Worm (Caenorhabditis elegans): ENCODE measurements around the gene sra-32.

sra-32 gene

ce11 chrII:4517254-4517653, 14.5 kb downstream of the sra-32 start:
- no peak for TF ChIP-seq egl-27 (tag; optimal IDR thresholded peaks at IDR 0.05)
- no peak for TF ChIP-seq nhr-76 (tag; optimal IDR thresholded peaks at IDR 0.05)
- TF ChIP-seq pqm-1 (tag; optimal IDR thresholded peaks at IDR 0.05), result no peak
- TF ChIP-seq daf-12 (tag; optimal IDR thresholded peaks at IDR 0.05), result no peak
- no peak for TF ChIP-seq zag-1 (tag; optimal IDR thresholded peaks at IDR 0.05)
- no peak for TF ChIP-seq lin-15B (tag; optimal IDR thresholded peaks at IDR 0.05)
- no peak for TF ChIP-seq jun-1 (tag; optimal IDR thresholded peaks at IDR 0.05)
- TF ChIP-seq lin-39 (tag; optimal IDR thresholded peaks at IDR 0.05), result no peak
- TF ChIP-seq nhr-237 (tag; optimal IDR thresholded peaks at IDR 0.05), result no peak

- no peak for TF ChIP-seq aly-2 (tag; optimal IDR thresholded peaks at IDR 0.05)
- TF ChIP-seq nhr-43 (tag; optimal IDR thresholded peaks at IDR 0.05; ENCODE audit: poor library complexity, severe bottlenecking), result no peak
- TF ChIP-seq sea-2 (GFP tag; optimal IDR thresholded peaks at IDR 0.05), result no peak
- TF ChIP-seq ztf-11 (tag; optimal IDR thresholded peaks at IDR 0.05), result no peak
- no peak for TF ChIP-seq tbx-2 (tag; optimal IDR thresholded peaks at IDR 0.05)
- no peak for TF ChIP-seq nhr-11 (tag; optimal IDR thresholded peaks at IDR 0.05)
- TF ChIP-seq daf-12 (tag; optimal IDR thresholded peaks at IDR 0.05), result no peak
Observed at ce11 chrII:4516291-4516690, 15.5 kb downstream of the sra-32 start.

DNA sequence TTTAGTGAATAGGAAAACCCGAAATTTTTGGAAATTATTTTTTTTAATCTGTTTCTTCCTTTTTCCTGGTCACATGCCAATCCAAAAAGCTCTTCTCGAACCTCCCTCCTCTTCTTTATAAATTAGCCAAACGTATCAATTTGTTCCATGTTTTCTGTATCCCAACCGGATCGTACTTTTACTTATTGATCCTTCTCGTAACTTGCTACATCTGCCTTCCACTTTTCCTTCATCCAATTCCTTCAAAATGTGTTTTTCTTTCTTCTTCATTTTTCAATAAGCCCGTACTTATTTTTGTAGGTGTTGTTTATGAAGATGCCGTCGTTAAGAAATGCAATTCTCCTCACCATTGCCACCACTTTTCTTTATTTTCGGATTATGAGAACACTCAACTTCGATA, 19.9 kb downstream of the sra-32 start, which contains the start of gene cyp-23A1:
Gene cyp-23A1 (plus strand): TSS at position 301 of the 400 bp plus-strand sequence.
- TF ChIP-seq mdl-1 (tag; optimal IDR thresholded peaks at IDR 0.05) (no peak), lin-39 (tag; optimal IDR thresholded peaks at IDR 0.05) (no peak), nhr-28 (tag; optimal IDR thresholded peaks at IDR 0.05) (no peak), nhr-12 (tag; optimal IDR thresholded peaks at IDR 0.05) (no peak), jun-1 (tag; optimal IDR thresholded peaks at IDR 0.05) (no peak), aly-2 (tag; optimal IDR thresholded peaks at IDR 0.05) (no peak), pqm-1 (tag; optimal IDR thresholded peaks at IDR 0.05) (no peak), fos-1 (tag; optimal IDR thresholded peaks at IDR 0.05) (no peak), nhr-237 (tag; optimal IDR thresholded peaks at IDR 0.05) (no peak)

DNA sequence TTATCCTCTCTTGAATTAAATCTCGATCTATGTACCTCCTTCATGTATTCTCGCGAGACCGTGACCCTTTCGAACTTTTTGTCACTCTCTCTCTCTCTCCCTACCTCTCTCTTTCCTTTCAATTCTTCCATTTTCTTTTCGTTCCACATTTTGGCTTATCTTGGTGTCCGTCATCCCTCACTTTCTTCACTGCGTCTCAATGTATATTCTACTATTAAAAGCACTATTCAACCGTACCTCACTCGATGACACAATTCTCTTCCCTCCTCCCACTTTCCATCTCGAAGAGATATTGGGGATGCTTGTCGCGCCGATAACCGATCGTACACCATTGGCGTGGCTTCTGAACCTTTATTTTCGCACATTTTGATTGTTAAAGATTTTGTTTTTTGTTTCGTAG, 21.1 kb downstream of the sra-32 start:
- TF ChIP-seq egl-5 (tag; optimal IDR thresholded peaks at IDR 0.05), result no peak
- no peak for TF ChIP-seq mml-1 (tag; optimal IDR thresholded peaks at IDR 0.05)
- TF ChIP-seq nhr-23 (tag; optimal IDR thresholded peaks at IDR 0.05), result peak; percentile 7

- peak; percentile 94 for TF ChIP-seq pha-4 (tag; optimal IDR thresholded peaks at IDR 0.05)
- TF ChIP-seq nhr-237 (tag; optimal IDR thresholded peaks at IDR 0.05), result no peak
- TF ChIP-seq elt-2 (tag; optimal IDR thresholded peaks at IDR 0.05), result peak; percentile 60
- no peak for TF ChIP-seq zag-1 (tag; optimal IDR thresholded peaks at IDR 0.05)
- TF ChIP-seq nhr-11 (tag; optimal IDR thresholded peaks at IDR 0.05), result no peak
- peak; percentile 63 for TF ChIP-seq pqm-1 (tag; optimal IDR thresholded peaks at IDR 0.05)
- no peak for TF ChIP-seq ceh-28 (tag; optimal IDR thresholded peaks at IDR 0.05)
- no peak for TF ChIP-seq egl-27 (tag; optimal IDR thresholded peaks at IDR 0.05)
- TF ChIP-seq nhr-76 (tag; optimal IDR thresholded peaks at IDR 0.05), result no peak
- no peak for TF ChIP-seq nhr-12 (tag; optimal IDR thresholded peaks at IDR 0.05)
- no peak for TF ChIP-seq eor-1 (tag; optimal IDR thresholded peaks at IDR 0.05)
- TF ChIP-seq jun-1 (tag; optimal IDR thresholded peaks at IDR 0.05), result no peak
- no peak for TF ChIP-seq aly-2 (tag; optimal IDR thresholded peaks at IDR 0.05)
- no peak for TF ChIP-seq lsy-12 (tag; optimal IDR thresholded peaks at IDR 0.05)
- TF ChIP-seq nfya-1 (tag; optimal IDR thresholded peaks at IDR 0.05; ENCODE audit: insufficient read depth), result peak; percentile 12
- no peak for TF ChIP-seq ceh-82 (tag; optimal IDR thresholded peaks at IDR 0.05)
- no peak for TF ChIP-seq elt-1 (tag; optimal IDR thresholded peaks at IDR 0.05)
- no peak for TF ChIP-seq ztf-11 (tag; optimal IDR thresholded peaks at IDR 0.05)
Observed at ce11 chrII:4507669-4508068, 24.1 kb downstream of the sra-32 start.

ce11 chrII:4506552-4507291, 25.1 kb downstream of the sra-32 start:
- TF ChIP-seq ztf-11 (tag; optimal IDR thresholded peaks at IDR 0.05) (no peak), daf-12 (tag; optimal IDR thresholded peaks at IDR 0.05) (no peak), pha-4 (tag; optimal IDR thresholded peaks at IDR 0.05) (peak; percentile 77), nhr-25 (tag; optimal IDR thresholded peaks at IDR 0.05) (no peak), mml-1 (tag; optimal IDR thresholded peaks at IDR 0.05) (no peak), fkh-10 (GFP tag; optimal IDR thresholded peaks at IDR 0.05) (peak; percentile 39), nhr-237 (tag; optimal IDR thresholded peaks at IDR 0.05) (no peak), R02D3.7 (tag; optimal IDR thresholded peaks at IDR 0.05) (no peak), nhr-43 (tag; optimal IDR thresholded peaks at IDR 0.05; ENCODE audit: poor library complexity, severe bottlenecking) (no peak), nhr-67 (tag; optimal IDR thresholded peaks at IDR 0.05) (no peak), snpc-4 (tag; optimal IDR thresholded peaks at IDR 0.05) (peak; percentile 34), sea-2 (GFP tag; optimal IDR thresholded peaks at IDR 0.05) (no peak), lsy-12 (tag; optimal IDR thresholded peaks at IDR 0.05) (no peak), mdl-1 (tag; optimal IDR thresholded peaks at IDR 0.05) (peak; percentile 22), fkh-2 (tag; optimal IDR thresholded peaks at IDR 0.05) (no peak), eor-1 (tag; optimal IDR thresholded peaks at IDR 0.05) (no peak), nfya-1 (tag; optimal IDR thresholded peaks at IDR 0.05; ENCODE audit: insufficient read depth) (peak; percentile 93), unc-62 (GFP tag; optimal IDR thresholded peaks at IDR 0.05) (peak; percentile 11), aly-2 (tag; optimal IDR thresholded peaks at IDR 0.05) (no peak), ama-1 (optimal IDR thresholded peaks at IDR 0.05) (peak; percentile 19), nhr-76 (tag; optimal IDR thresholded peaks at IDR 0.05) (no peak), elt-1 (tag; optimal IDR thresholded peaks at IDR 0.05) (no peak), nhr-28 (tag; optimal IDR thresholded peaks at IDR 0.05) (no peak), jun-1 (tag; optimal IDR thresholded peaks at IDR 0.05) (peak; percentile 28), nhr-77 (tag; optimal IDR thresholded peaks at IDR 0.05) (no peak)
